Worm (Caenorhabditis elegans): ENCODE results near the gene srz-20.

ce11 chrIV:3875260-3875659 is 40.1 kb upstream of the srz-20 start:
- TF ChIP-seq lin-13 (tag; optimal IDR thresholded peaks at IDR 0.05) (no peak), elt-3 (tag; optimal IDR thresholded peaks at IDR 0.05) (no peak), unc-62 (GFP tag; optimal IDR thresholded peaks at IDR 0.05) (no peak), lin-32 (GFP tag; optimal IDR thresholded peaks at IDR 0.05) (no peak), nhr-237 (tag; optimal IDR thresholded peaks at IDR 0.05) (no peak), nhr-28 (tag; optimal IDR thresholded peaks at IDR 0.05) (no peak), unc-39 (tag; optimal IDR thresholded peaks at IDR 0.05) (no peak)

All from whole organism, mixed stage, embryonic.